Fruit fly (Drosophila melanogaster) whole organism, embryonic: ENCODE data around the gene CG1785.
A peak's percentile ranks its signal among the peaks of the same experiment; 100 is the strongest.

ENCODE experiments used
- Atf6 ChIP-seq: fragments of 200-800 bp; sonication (Bioruptor generic); IDR thresholded peaks from 2 replicates; pipeline ENCODE4 v1.3.6; 2022; ENCODE audit warnings: missing biosample characterization, missing genetic modification characterization
- CG10431 ChIP-seq: fragments of 200-800 bp; sonication (Bioruptor generic); optimal IDR thresholded peaks from 3 replicates; lab custom pipeline; 2018; ENCODE audit warnings: missing biosample characterization, mild to moderate bottlenecking, missing genetic modification characterization
- CG11085 ChIP-seq: fragments of 200-800 bp; sonication (Bioruptor generic); IDR thresholded peaks from 2 replicates; pipeline ENCODE4 v1.3.6; 2022; ENCODE audit warnings: missing biosample characterization, missing genetic modification characterization
- CG12391 ChIP-seq: fragments of 200-800 bp; sonication (Bioruptor generic); optimal IDR thresholded peaks from 3 replicates; lab custom pipeline; 2018; ENCODE audit warnings: missing biosample characterization, mild to moderate bottlenecking, missing genetic modification characterization, moderate library complexity
- CG13424 ChIP-seq: fragments of 200-800 bp; sonication (Bioruptor generic); optimal IDR thresholded peaks from 2 replicates; lab custom pipeline; 2019; ENCODE audit warnings: missing biosample characterization, mild to moderate bottlenecking, missing genetic modification characterization, moderate library complexity
- CG13624 ChIP-seq: fragments of 200-800 bp; sonication (Bioruptor generic); optimal IDR thresholded peaks from 2 replicates; lab custom pipeline; 2016; ENCODE audit warnings: missing biosample characterization, missing genetic modification characterization
- CG14014 ChIP-seq: fragments of 200-800 bp; sonication (Bioruptor generic); IDR thresholded peaks from 2 replicates; pipeline ENCODE4 v1.3.6; 2022; ENCODE audit warnings: missing biosample characterization, missing genetic modification characterization
- CG16815 ChIP-seq: fragments of 200-800 bp; sonication (Bioruptor generic); optimal IDR thresholded peaks from 3 replicates; lab custom pipeline; 2017; ENCODE audit warnings: missing biosample characterization, mild to moderate bottlenecking, missing genetic modification characterization
- CG18599 ChIP-seq: fragments of 200-800 bp; sonication (Bioruptor generic); optimal IDR thresholded peaks from 3 replicates; lab custom pipeline; 2017; ENCODE audit warnings: missing biosample characterization, missing genetic modification characterization, mild to moderate bottlenecking, moderate library complexity, missing genetic modification reagents
- CG18619 ChIP-seq: fragments of 200-800 bp; sonication (Bioruptor generic); optimal IDR thresholded peaks from 3 replicates; lab custom pipeline; 2017; ENCODE audit warnings: missing biosample characterization, mild to moderate bottlenecking, missing genetic modification characterization
- CG2199 ChIP-seq: fragments of 200-800 bp; sonication (Bioruptor generic); IDR thresholded peaks from 3 replicates; pipeline ENCODE4 v1.3.6; 2022; ENCODE audit warnings: missing biosample characterization, missing genetic modification characterization
- CG2678 ChIP-seq: fragments of 200-800 bp; sonication (Bioruptor generic); optimal IDR thresholded peaks from 3 replicates; lab custom pipeline; 2019; ENCODE audit warnings: missing biosample characterization, mild to moderate bottlenecking, missing genetic modification characterization, moderate library complexity
- CG3407 ChIP-seq: fragments of 200-800 bp; sonication (Bioruptor generic); optimal IDR thresholded peaks from 2 replicates; lab custom pipeline; 2018; ENCODE audit warnings: missing biosample characterization, mild to moderate bottlenecking, missing genetic modification characterization
- CG3847 ChIP-seq: fragments of 200-800 bp; sonication (Bioruptor generic); IDR thresholded peaks from 2 replicates; pipeline ENCODE4 v1.3.6; 2022; ENCODE audit warnings: missing biosample characterization, missing genetic modification characterization
- CG4282 ChIP-seq: fragments of 200-800 bp; sonication (Bioruptor generic); optimal IDR thresholded peaks from 2 replicates; lab custom pipeline; 2016; ENCODE audit warnings: missing biosample characterization, missing genetic modification characterization
- CG4360 ChIP-seq: fragments of 200-800 bp; sonication (Bioruptor generic); IDR thresholded peaks from 2 replicates; pipeline ENCODE4 v1.3.6; 2022; ENCODE audit warnings: missing biosample characterization, missing genetic modification characterization
- CG4404 ChIP-seq: fragments of 200-800 bp; sonication (Bioruptor generic); IDR thresholded peaks from 2 replicates; pipeline ENCODE4 v1.3.6; 2022; ENCODE audit warnings: missing biosample characterization, missing genetic modification characterization
- CG6272 ChIP-seq: fragments of 200-800 bp; sonication (Bioruptor generic); IDR thresholded peaks from 2 replicates; pipeline ENCODE4 v1.3.6; 2022; ENCODE audit warnings: missing biosample characterization, missing genetic modification characterization
- CG7271 ChIP-seq: fragments of 200-800 bp; sonication (Bioruptor generic); optimal IDR thresholded peaks from 2 replicates; lab custom pipeline; 2018; ENCODE audit warnings: missing biosample characterization, mild to moderate bottlenecking, missing genetic modification characterization, moderate library complexity
- CG9932 ChIP-seq: fragments of 200-800 bp; sonication (Bioruptor generic); IDR thresholded peaks from 2 replicates; pipeline ENCODE4 v1.3.6; 2022; ENCODE audit warnings: missing biosample characterization, missing genetic modification characterization
- Dref ChIP-seq: fragments of 200-800 bp; sonication (Bioruptor generic); IDR thresholded peaks from 2 replicates; pipeline ENCODE4 v1.3.6; 2022; ENCODE audit warnings: missing biosample characterization, missing genetic modification characterization
- Elba2 ChIP-seq: fragments of 200-800 bp; sonication (Bioruptor generic); optimal IDR thresholded peaks from 3 replicates; lab custom pipeline; 2016; ENCODE audit warnings: missing biosample characterization, missing genetic modification characterization
- Hand ChIP-seq: fragments of 200-800 bp; sonication (Bioruptor generic); optimal IDR thresholded peaks from 2 replicates; lab custom pipeline; 2017; ENCODE audit warnings: mild to moderate bottlenecking, missing biosample characterization, missing genetic modification reagents, missing genetic modification characterization
- HmgD ChIP-seq: fragments of 200-800 bp; sonication (Bioruptor generic); optimal IDR thresholded peaks from 3 replicates; lab custom pipeline; 2016; ENCODE audit warnings: missing biosample characterization, missing genetic modification characterization
- Hr3 ChIP-seq: fragments of 200-800 bp; sonication (Bioruptor generic); optimal IDR thresholded peaks from 3 replicates; lab custom pipeline; 2016; ENCODE audit warnings: missing biosample characterization, missing genetic modification characterization
- MBD-R2 ChIP-seq: fragments of 200-800 bp; sonication (Bioruptor generic); IDR thresholded peaks from 2 replicates; pipeline ENCODE4 v1.3.6; 2022; ENCODE audit warnings: missing biosample characterization, missing genetic modification characterization
- Meics ChIP-seq: fragments of 200-800 bp; sonication (Bioruptor generic); optimal IDR thresholded peaks from 2 replicates; lab custom pipeline; 2017; ENCODE audit warnings: missing biosample characterization, mild to moderate bottlenecking, missing genetic modification characterization
- Mes4 ChIP-seq: fragments of 200-800 bp; sonication (Bioruptor generic); optimal IDR thresholded peaks from 2 replicates; lab custom pipeline; 2016; ENCODE audit warnings: missing biosample characterization, missing genetic modification characterization
- Nf-YA ChIP-seq: fragments of 200-800 bp; sonication (Bioruptor generic); IDR thresholded peaks from 2 replicates; pipeline ENCODE4 v1.3.6; 2022; ENCODE audit warnings: missing biosample characterization, missing genetic modification characterization
- Sry-β ChIP-seq: fragments of 200-800 bp; sonication (Bioruptor generic); optimal IDR thresholded peaks from 2 replicates; lab custom pipeline; 2018; ENCODE audit warnings: missing biosample characterization, mild to moderate bottlenecking, missing genetic modification characterization, moderate library complexity
- Trl ChIP-seq, 3 experiments: fragments of >200 bp in 2 of 3; fragments of 200-800 bp in 1 of 3; sonication (Bioruptor generic) in 1 of 3; optimal IDR thresholded peaks; 2 replicates in 1 of 3; 3 replicates in 2 of 3; lab custom pipeline; 2016 to 2017; ENCODE audit warnings: missing biosample characterization in 1 of 3, missing genetic modification characterization in 1 of 3
- Xrp1 ChIP-seq: fragments of 200-800 bp; sonication (Bioruptor generic); IDR thresholded peaks from 2 replicates; pipeline ENCODE4 v1.3.6; 2022; ENCODE audit warnings: missing biosample characterization, missing genetic modification characterization
- ac ChIP-seq: fragments of 200-800 bp; sonication (Bioruptor generic); optimal IDR thresholded peaks from 3 replicates; lab custom pipeline; 2017; ENCODE audit warnings: missing biosample characterization, mild to moderate bottlenecking, missing genetic modification characterization
- aop ChIP-seq: fragments of 200-800 bp; sonication (Bioruptor generic); IDR thresholded peaks from 2 replicates; pipeline ENCODE4 v1.3.6; 2022; ENCODE audit warnings: missing biosample characterization, missing genetic modification characterization
- dan ChIP-seq: fragments of 200-800 bp; sonication (Bioruptor generic); IDR thresholded peaks from 2 replicates; pipeline ENCODE4 v1.3.6; 2022; ENCODE audit warnings: missing biosample characterization, missing genetic modification characterization
- eve ChIP-seq, 2 experiments: fragments of >200 bp; optimal IDR thresholded peaks; 2 replicates each; lab custom pipeline; 2017; ENCODE audit warnings: missing biosample characterization in 2 of 2, missing genetic modification characterization in 2 of 2
- ftz-f1 ChIP-seq: fragments of 200-800 bp; sonication (Bioruptor generic); optimal IDR thresholded peaks from 2 replicates; lab custom pipeline; 2016; ENCODE audit warnings: missing biosample characterization, missing genetic modification characterization
- gt ChIP-seq: fragments of 200-800 bp; sonication (Bioruptor generic); IDR thresholded peaks from 2 replicates; pipeline ENCODE4 v1.3.6; 2022; ENCODE audit warnings: missing biosample characterization, missing genetic modification characterization
- ind ChIP-seq: fragments of 200-800 bp; sonication (Bioruptor generic); optimal IDR thresholded peaks from 3 replicates; lab custom pipeline; 2016; ENCODE audit warnings: missing biosample characterization, missing genetic modification characterization
- ken ChIP-seq: fragments of 200-800 bp; sonication (Bioruptor generic); IDR thresholded peaks from 3 replicates; pipeline ENCODE4 v1.3.6; 2022; ENCODE audit warnings: missing biosample characterization, missing genetic modification characterization
- pb ChIP-seq: fragments of 200-800 bp; sonication (Bioruptor generic); optimal IDR thresholded peaks from 3 replicates; lab custom pipeline; 2016; ENCODE audit warnings: missing biosample characterization, missing genetic modification characterization
- prd ChIP-seq, 3 experiments: fragments of >200 bp in 2 of 3; fragments of 200-800 bp in 1 of 3; sonication (Bioruptor generic) in 1 of 3; optimal IDR thresholded peaks in 2 of 3; IDR thresholded peaks in 1 of 3; 2 replicates in 2 of 3; 3 replicates in 1 of 3; pipeline versions ENCODE4 v1.3.6 to Lab custom; 2017 to 2022; ENCODE audit warnings: missing biosample characterization in 1 of 3, missing genetic modification characterization in 1 of 3
- pros ChIP-seq: fragments of 200-800 bp; sonication (Bioruptor generic); optimal IDR thresholded peaks from 3 replicates; lab custom pipeline; 2019; ENCODE audit warnings: missing biosample characterization, mild to moderate bottlenecking, missing genetic modification characterization, moderate library complexity
- rib ChIP-seq: fragments of 200-800 bp; sonication (Bioruptor generic); IDR thresholded peaks from 2 replicates; pipeline ENCODE4 v1.3.6; 2022; ENCODE audit warnings: missing biosample characterization, missing genetic modification characterization
- sd ChIP-seq: fragments of 200-800 bp; sonication (Bioruptor generic); optimal IDR thresholded peaks from 3 replicates; lab custom pipeline; 2018; ENCODE audit warnings: missing biosample characterization, mild to moderate bottlenecking, missing genetic modification characterization, moderate library complexity
- slp2 ChIP-seq: fragments of 200-800 bp; sonication (Bioruptor generic); optimal IDR thresholded peaks from 2 replicates; lab custom pipeline; 2016; ENCODE audit warnings: missing biosample characterization, missing genetic modification characterization
- so ChIP-seq: fragments of 200-800 bp; sonication (Bioruptor generic); IDR thresholded peaks from 3 replicates; pipeline ENCODE4 v1.3.6; 2022; ENCODE audit warnings: missing biosample characterization, missing genetic modification characterization
- sob ChIP-seq: fragments of 200-800 bp; sonication (Bioruptor generic); IDR thresholded peaks from 2 replicates; pipeline ENCODE4 v1.3.6; 2022; ENCODE audit warnings: missing biosample characterization, missing genetic modification characterization
- unc-4 ChIP-seq: fragments of 200-800 bp; sonication (Bioruptor generic); IDR thresholded peaks from 2 replicates; pipeline ENCODE4 v1.3.6; 2022; ENCODE audit warnings: missing biosample characterization, missing genetic modification characterization; ENCODE audit not compliant: partially characterized antibody
- yki ChIP-seq: fragments of >200 bp; optimal IDR thresholded peaks from 3 replicates; lab custom pipeline; 2018

The CG1785 gene

dm6 chrX:8681189-8681821 is 33.4 kb upstream of the CG1785 start, which contains the start of gene CAH3 (continued):
- TF ChIP-seq dan (0 out of 2 replicates have a peak, but pooled peaks have one; percentile 24), aop (GFP tag; lab: Robert Waterston, UW) (peak; percentile 78), Nf-YA (GFP tag; lab: Robert Waterston, UW) (peak; percentile 85), yki (lab: Kevin White, UChicago) (peak; percentile 40), Elba2 (GFP tag; lab: Kevin White, UChicago) (peak; percentile 22), CG16815 (GFP tag; lab: Kevin White, UChicago) (peak; percentile 88), gt (GFP tag; lab: Robert Waterston, UW) (peak; percentile 77), Mes4 (GFP tag; lab: Kevin White, UChicago) (peak; percentile 91), Meics (peak; percentile 95), MBD-R2 (GFP tag; lab: Robert Waterston, UW) (peak; percentile 81), CG18599 (GFP tag; lab: Kevin White, UChicago) (peak; percentile 95), sd (peak; percentile 78), CG6272 (peak; percentile 74), pros (GFP tag; lab: Kevin White, UChicago) (peak; percentile 50), Xrp1 (GFP tag; lab: Robert Waterston, UW) (peak; percentile 94), CG10431 (peak; percentile 77), pb (GFP tag; lab: Kevin White, UChicago) (peak; percentile 93), ken (GFP tag; lab: Robert Waterston, UW) (peak; percentile 91), Dref (GFP tag; lab: Robert Waterston, UW) (peak; percentile 30; the same call in 1 of the 2 replicates), so (GFP tag; lab: Robert Waterston, UW) (peak; percentile 91), ftz-f1 (GFP tag; lab: Kevin White, UChicago) (no peak), Trl (optimal IDR thresholded peaks at IDR 0.05; lab: Kevin White, UChicago) (no peak), Trl (GFP tag; optimal IDR thresholded peaks at IDR 0.05; lab: Kevin White, UChicago) (peak; percentile 93), CG13624 (peak; percentile 93), HmgD (peak; percentile 76), rib (GFP tag; lab: Robert Waterston, UW) (peak; percentile 76), CG2199 (GFP tag; lab: Robert Waterston, UW) (peak; percentile 74; the same call in 1 of the 3 replicates), CG4404 (GFP tag; lab: Robert Waterston, UW) (peak; percentile 80), prd (optimal IDR thresholded peaks at IDR 0.05; lab: Kevin White, UChicago) (no peak), prd (GFP tag; IDR thresholded peaks at IDR 0.05; lab: Robert Waterston, UW) (peak; percentile 92), CG14014 (peak; percentile 93), ind (GFP tag; lab: Kevin White, UChicago) (peak; percentile 92), eve (GFP tag; optimal IDR thresholded peaks at IDR 0.05; lab: Kevin White, UChicago) (peak; percentile 23 to 97), CG3407 (GFP tag; lab: Kevin White, UChicago) (peak; percentile 87), Hr3 (peak; percentile 87), CG12391 (tag; lab: Kevin White, UChicago) (peak; percentile 96), ac (GFP tag; lab: Kevin White, UChicago) (peak; percentile 69), CG4360 (GFP tag; lab: Robert Waterston, UW) (peak; percentile 57; the same call in 1 of the 2 replicates), CG4282 (GFP tag; lab: Kevin White, UChicago) (peak; percentile 86), slp2 (GFP tag; lab: Kevin White, UChicago) (peak; percentile 87), CG11085 (GFP tag; lab: Robert Waterston, UW) (peak; percentile 83), sob (GFP tag; lab: Robert Waterston, UW) (peak; percentile 94), CG7271 (tag; lab: Kevin White, UChicago) (peak; percentile 65), CG18619 (GFP tag; lab: Kevin White, UChicago) (peak; percentile 93), CG9932 (peak; percentile 90), Sry-β (GFP tag; lab: Kevin White, UChicago) (peak; percentile 48), unc-4 (no peak), CG3847 (GFP tag; lab: Robert Waterston, UW) (peak; percentile 93), CG13424 (tag; lab: Kevin White, UChicago) (peak; percentile 96), Hand (GFP tag; lab: Kevin White, UChicago) (peak; percentile 90), CG2678 (tag; lab: Kevin White, UChicago) (peak; percentile 96), Atf6 (GFP tag; lab: Robert Waterston, UW) (peak; percentile 96)
